Fruit fly (Drosophila melanogaster) whole organism, embryonic: Measurements from ENCODE around the gene CG12674.

Experiments used
- Adf1 ChIP-seq: fragments of 200-800 bp; sonication (Bioruptor generic); IDR thresholded peaks from 2 replicates; pipeline ENCODE4 v1.3.6; 2022; ENCODE audit warnings: missing biosample characterization, missing genetic modification characterization
- Antp ChIP-seq: fragments of 200-800 bp; sonication (Bioruptor generic); optimal IDR thresholded peaks from 3 replicates; lab custom pipeline; 2016; ENCODE audit warnings: missing biosample characterization, missing genetic modification characterization
- CG10543 ChIP-seq: fragments of 200-800 bp; sonication (Bioruptor generic); optimal IDR thresholded peaks from 3 replicates; lab custom pipeline; 2017; ENCODE audit warnings: missing biosample characterization, mild to moderate bottlenecking, missing genetic modification characterization, moderate library complexity
- CG11085 ChIP-seq: fragments of 200-800 bp; sonication (Bioruptor generic); IDR thresholded peaks from 2 replicates; pipeline ENCODE4 v1.3.6; 2022; ENCODE audit warnings: missing biosample characterization, missing genetic modification characterization
- CG11456 ChIP-seq: fragments of 200-800 bp; sonication (Bioruptor generic); IDR thresholded peaks from 3 replicates; pipeline ENCODE4 v1.3.6; 2022; ENCODE audit warnings: missing biosample characterization, missing genetic modification characterization
- CG14014 ChIP-seq: fragments of 200-800 bp; sonication (Bioruptor generic); IDR thresholded peaks from 2 replicates; pipeline ENCODE4 v1.3.6; 2022; ENCODE audit warnings: missing biosample characterization, missing genetic modification characterization
- CG14710 ChIP-seq: fragments of 200-800 bp; sonication (Bioruptor generic); optimal IDR thresholded peaks from 3 replicates; lab custom pipeline; 2019; ENCODE audit warnings: missing biosample characterization, mild to moderate bottlenecking, missing genetic modification characterization, moderate library complexity
- CG15479 ChIP-seq: fragments of 200-800 bp; sonication (Bioruptor generic); optimal IDR thresholded peaks from 3 replicates; lab custom pipeline; 2019; ENCODE audit warnings: missing biosample characterization, mild to moderate bottlenecking, missing genetic modification characterization, moderate library complexity
- CG17361 ChIP-seq: fragments of 200-800 bp; sonication (Bioruptor generic); IDR thresholded peaks from 3 replicates; pipeline ENCODE4 v1.3.6; 2022; ENCODE audit warnings: missing biosample characterization, missing genetic modification characterization
- CG18764 ChIP-seq: fragments of 200-800 bp; sonication (Bioruptor generic); optimal IDR thresholded peaks from 3 replicates; lab custom pipeline; 2016; ENCODE audit warnings: missing biosample characterization, missing genetic modification characterization
- CG2120 ChIP-seq: fragments of 200-800 bp; sonication (Bioruptor generic); optimal IDR thresholded peaks from 3 replicates; lab custom pipeline; 2016; ENCODE audit warnings: missing biosample characterization, missing genetic modification characterization
- CG2199 ChIP-seq: fragments of 200-800 bp; sonication (Bioruptor generic); IDR thresholded peaks from 3 replicates; pipeline ENCODE4 v1.3.6; 2022; ENCODE audit warnings: missing biosample characterization, missing genetic modification characterization
- CG30431 ChIP-seq: fragments of 200-800 bp; sonication (Bioruptor generic); optimal IDR thresholded peaks from 2 replicates; lab custom pipeline; 2017; ENCODE audit warnings: missing biosample characterization, missing genetic modification characterization
- CG34376 ChIP-seq: fragments of 200-800 bp; sonication (Bioruptor generic); optimal IDR thresholded peaks from 2 replicates; lab custom pipeline; 2018; ENCODE audit warnings: missing biosample characterization, mild to moderate bottlenecking, missing genetic modification characterization
- CG4282 ChIP-seq: fragments of 200-800 bp; sonication (Bioruptor generic); optimal IDR thresholded peaks from 2 replicates; lab custom pipeline; 2016; ENCODE audit warnings: missing biosample characterization, missing genetic modification characterization
- CG4360 ChIP-seq: fragments of 200-800 bp; sonication (Bioruptor generic); IDR thresholded peaks from 2 replicates; pipeline ENCODE4 v1.3.6; 2022; ENCODE audit warnings: missing biosample characterization, missing genetic modification characterization
- CG5245 ChIP-seq: fragments of 200-800 bp; sonication (Bioruptor generic); optimal IDR thresholded peaks from 3 replicates; lab custom pipeline; 2016; ENCODE audit warnings: missing biosample characterization, missing genetic modification characterization
- CG9437 ChIP-seq: fragments of 200-800 bp; sonication (Bioruptor generic); optimal IDR thresholded peaks from 2 replicates; lab custom pipeline; 2018; ENCODE audit warnings: missing biosample characterization, mild to moderate bottlenecking, missing genetic modification characterization
- CG9609 ChIP-seq: fragments of 200-800 bp; sonication (Bioruptor generic); optimal IDR thresholded peaks from 3 replicates; lab custom pipeline; 2016; ENCODE audit warnings: missing biosample characterization, missing genetic modification characterization
- CG9817 ChIP-seq: fragments of 200-800 bp; sonication (Bioruptor generic); optimal IDR thresholded peaks from 2 replicates; lab custom pipeline; 2018; ENCODE audit warnings: missing biosample characterization, mild to moderate bottlenecking, missing genetic modification characterization, moderate library complexity
- CoRest ChIP-seq: fragments of 200-800 bp; sonication (Bioruptor generic); optimal IDR thresholded peaks from 3 replicates; lab custom pipeline; 2018; ENCODE audit warnings: missing biosample characterization, mild to moderate bottlenecking, missing genetic modification characterization, moderate library complexity
- D19B ChIP-seq: fragments of 200-800 bp; sonication (Bioruptor generic); optimal IDR thresholded peaks from 2 replicates; lab custom pipeline; 2017; ENCODE audit warnings: missing biosample characterization, mild to moderate bottlenecking, missing genetic modification characterization
- Dbx ChIP-seq: fragments of 200-800 bp; sonication (Bioruptor generic); IDR thresholded peaks from 3 replicates; pipeline ENCODE4 v1.3.6; 2022; ENCODE audit warnings: missing biosample characterization, missing genetic modification characterization
- Dek ChIP-seq: fragments of 200-800 bp; sonication (Bioruptor generic); optimal IDR thresholded peaks from 3 replicates; lab custom pipeline; 2019; ENCODE audit warnings: missing biosample characterization, mild to moderate bottlenecking, missing genetic modification characterization, moderate library complexity
- Doc3 ChIP-seq: fragments of 200-800 bp; sonication (Bioruptor generic); IDR thresholded peaks from 3 replicates; pipeline ENCODE4 v1.3.6; 2022; ENCODE audit warnings: missing biosample characterization, missing genetic modification characterization; ENCODE audit not compliant: partially characterized antibody
- GATAe ChIP-seq: fragments of 200-800 bp; sonication (Bioruptor generic); conservative IDR thresholded peaks from 2 replicates; pipeline ENCODE4 v1.3.6; 2022; ENCODE audit warnings: missing biosample characterization, missing genetic modification characterization
- Hr78 ChIP-seq, 2 experiments: fragments of 200-800 bp in 1 of 2; fragments of >200 bp in 1 of 2; sonication (Bioruptor generic) in 1 of 2; optimal IDR thresholded peaks; 2 replicates each; lab custom pipeline; 2017 to 2019; ENCODE audit warnings: missing biosample characterization in 2 of 2, missing genetic modification characterization in 2 of 2, mild to moderate bottlenecking in 1 of 2, moderate library complexity in 1 of 2
- Mes4 ChIP-seq: fragments of 200-800 bp; sonication (Bioruptor generic); optimal IDR thresholded peaks from 2 replicates; lab custom pipeline; 2016; ENCODE audit warnings: missing biosample characterization, missing genetic modification characterization
- Pdp1 ChIP-seq, 2 experiments: fragments of 200-800 bp; sonication (Bioruptor generic); optimal IDR thresholded peaks; 3 replicates each; lab custom pipeline; 2016; ENCODE audit warnings: missing biosample characterization in 2 of 2, missing genetic modification characterization in 2 of 2, mild to moderate bottlenecking in 1 of 2, moderate library complexity in 1 of 2
- Sox100B ChIP-seq: fragments of 200-800 bp; sonication (Bioruptor generic); optimal IDR thresholded peaks from 3 replicates; lab custom pipeline; 2018; ENCODE audit warnings: missing biosample characterization, mild to moderate bottlenecking, missing genetic modification characterization
- chinmo ChIP-seq: fragments of 200-800 bp; sonication (Bioruptor generic); IDR thresholded peaks from 4 replicates; pipeline ENCODE4 v1.3.6; 2022; ENCODE audit warnings: missing biosample characterization, missing genetic modification characterization; ENCODE audit not compliant: partially characterized antibody
- cwo ChIP-seq: fragments of 200-800 bp; sonication (Bioruptor generic); optimal IDR thresholded peaks from 3 replicates; lab custom pipeline; 2017; ENCODE audit warnings: missing biosample characterization, missing genetic modification characterization, mild to moderate bottlenecking, moderate library complexity, missing genetic modification reagents
- exex ChIP-seq: fragments of 200-800 bp; sonication (Bioruptor generic); optimal IDR thresholded peaks from 4 replicates; lab custom pipeline; 2018; ENCODE audit warnings: missing biosample characterization, mild to moderate bottlenecking, missing genetic modification characterization, moderate library complexity
- grau ChIP-seq: fragments of 200-800 bp; optimal IDR thresholded peaks from 3 replicates; lab custom pipeline; 2019; ENCODE audit warnings: missing biosample characterization, mild to moderate bottlenecking, missing genetic modification characterization, moderate library complexity
- grn ChIP-seq: fragments of 200-800 bp; sonication (Bioruptor generic); optimal IDR thresholded peaks from 3 replicates; lab custom pipeline; 2017; ENCODE audit warnings: missing biosample characterization, missing genetic modification characterization
- mam ChIP-seq: fragments of 200-800 bp; sonication (Bioruptor generic); optimal IDR thresholded peaks from 3 replicates; lab custom pipeline; 2016; ENCODE audit warnings: missing biosample characterization, missing genetic modification characterization
- mirr ChIP-seq: fragments of 200-800 bp; sonication (Bioruptor generic); optimal IDR thresholded peaks from 3 replicates; lab custom pipeline; 2018; ENCODE audit warnings: missing biosample characterization, mild to moderate bottlenecking, missing genetic modification characterization
- nom ChIP-seq: fragments of 200-800 bp; sonication (Bioruptor generic); optimal IDR thresholded peaks from 2 replicates; lab custom pipeline; 2017; ENCODE audit warnings: missing biosample characterization, missing genetic modification characterization, mild to moderate bottlenecking, moderate library complexity, missing genetic modification reagents
- onecut ChIP-seq: fragments of 200-800 bp; sonication (Bioruptor generic); IDR thresholded peaks from 2 replicates; pipeline ENCODE4 v1.3.6; 2022; ENCODE audit warnings: missing biosample characterization, missing genetic modification characterization
- org-1 ChIP-seq: fragments of 200-800 bp; sonication (Bioruptor generic); optimal IDR thresholded peaks from 2 replicates; lab custom pipeline; 2017; ENCODE audit warnings: missing biosample characterization, missing genetic modification characterization
- phol ChIP-seq: fragments of 200-800 bp; sonication (Bioruptor generic); optimal IDR thresholded peaks from 3 replicates; lab custom pipeline; 2018; ENCODE audit warnings: missing biosample characterization, mild to moderate bottlenecking, missing genetic modification characterization, moderate library complexity
- pnt ChIP-seq: fragments of 200-800 bp; sonication (Bioruptor generic); optimal IDR thresholded peaks from 3 replicates; lab custom pipeline; 2016; ENCODE audit warnings: missing biosample characterization, missing genetic modification characterization
- ro ChIP-seq: fragments of 200-800 bp; sonication (Bioruptor generic); IDR thresholded peaks from 2 replicates; pipeline ENCODE4 v1.3.6; 2022; ENCODE audit warnings: missing biosample characterization, missing genetic modification characterization
- sens ChIP-seq: fragments of 200-800 bp; sonication (Bioruptor generic); peaks from one replicate; lab custom pipeline; 2016; ENCODE audit warnings: missing biosample characterization, missing genetic modification characterization
- sug ChIP-seq: fragments of 200-800 bp; optimal IDR thresholded peaks from 2 replicates; lab custom pipeline; 2019; ENCODE audit warnings: missing biosample characterization, mild to moderate bottlenecking, missing genetic modification characterization, moderate library complexity
- tna ChIP-seq: fragments of 200-800 bp; sonication (Bioruptor generic); IDR thresholded peaks from 2 replicates; pipeline ENCODE4 v1.3.6; 2022; ENCODE audit warnings: missing biosample characterization, missing genetic modification characterization; ENCODE audit not compliant: partially characterized antibody
- unpg ChIP-seq: fragments of 200-800 bp; sonication (Bioruptor generic); optimal IDR thresholded peaks from 3 replicates; lab custom pipeline; 2018; ENCODE audit warnings: missing biosample characterization, mild to moderate bottlenecking, missing genetic modification characterization, moderate library complexity

Gene CG12674

DNA sequence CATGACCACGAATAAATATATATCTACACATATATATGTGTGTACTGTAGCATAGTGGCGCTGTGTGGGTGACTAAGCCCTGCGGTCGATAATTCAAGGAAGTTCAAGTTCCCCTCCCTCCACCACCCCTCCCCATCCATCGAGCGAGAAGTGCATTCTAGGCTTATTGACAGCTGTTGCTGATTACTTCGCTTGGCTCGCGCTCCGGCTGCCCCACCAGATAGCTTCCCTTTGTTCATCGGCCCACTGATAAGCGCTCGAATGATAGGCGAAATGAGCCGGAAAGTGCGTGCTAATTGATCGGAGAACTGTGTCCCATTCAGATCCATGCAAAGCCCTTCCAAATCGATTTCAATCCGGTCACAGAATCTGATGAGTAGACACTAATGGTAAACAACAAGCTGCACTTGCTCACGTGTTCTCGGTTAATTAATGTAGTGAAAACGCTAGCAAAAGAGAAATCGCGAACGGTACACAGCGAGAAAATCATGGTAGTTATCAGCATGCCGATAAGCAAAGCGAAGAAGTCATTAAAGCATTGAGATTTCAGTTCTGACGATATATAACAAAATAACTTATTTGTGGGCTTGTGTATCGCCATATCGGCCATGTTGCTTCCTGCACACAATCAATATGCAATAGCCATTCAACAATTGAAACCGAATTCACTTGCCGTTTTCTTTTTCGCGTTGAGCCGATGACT is 41.3 kb upstream of the CG12674 start (continued):
- TF ChIP-seq CG18764 (GFP tag; lab: Kevin White, UChicago) (no peak), sug (tag; lab: Kevin White, UChicago) (peak; percentile 9), phol (tag; lab: Kevin White, UChicago) (peak; percentile 13), Hr78 (GFP tag; optimal IDR thresholded peaks at IDR 0.05; lab: Kevin White, UChicago) (peak in 1 of 2 experiments; percentile 76), CG15479 (GFP tag; lab: Kevin White, UChicago) (peak; percentile 41), unpg (peak; percentile 3), CG17361 (GFP tag; lab: Robert Waterston, UW) (0 out of 3 replicates have a peak, but pooled peaks have one; percentile 19), cwo (GFP tag; lab: Kevin White, UChicago) (peak; percentile 25), pnt (peak; percentile 2), sens (GFP tag; lab: Kevin White, UChicago) (peak; percentile 67), onecut (GFP tag; lab: Robert Waterston, UW) (peak; percentile 70), Pdp1 (GFP tag; optimal IDR thresholded peaks at IDR 0.05; lab: Kevin White, UChicago) (peak in 1 of 2 experiments; percentile 23), nom (GFP tag; lab: Kevin White, UChicago) (peak; percentile 10), chinmo (peak; percentile 90; the same call in 2 of the 4 replicates), exex (tag; lab: Kevin White, UChicago) (peak; percentile 73)
- TF ChIP-seq, all 482 proteins: peak for 25

DNA sequence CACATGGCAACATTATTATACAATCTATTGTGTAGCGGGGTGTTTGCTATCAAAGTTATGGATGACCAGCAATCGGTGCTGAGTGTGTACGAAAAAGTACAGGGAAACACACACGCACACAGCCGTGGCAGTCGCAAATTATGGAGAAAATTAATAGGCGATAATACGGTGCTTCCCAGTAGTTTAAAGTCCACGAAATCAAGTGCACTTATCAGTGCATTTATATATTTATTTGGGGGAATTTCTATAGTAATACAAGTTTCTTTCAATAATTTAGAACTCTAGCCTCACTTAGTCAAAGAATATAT is 40.8 kb upstream of the CG12674 start:
- TF ChIP-seq CG2120 (peak; percentile 13), grau (tag; lab: Kevin White, UChicago) (peak; percentile 51), tna (GFP tag; lab: Robert Waterston, UW) (no peak), Dbx (GFP tag; lab: Robert Waterston, UW) (0 out of 3 replicates have a peak, but pooled peaks have one; percentile 28), Doc3 (GFP tag; lab: Robert Waterston, UW) (no peak), CoRest (tag; lab: Kevin White, UChicago) (no peak), mirr (GFP tag; lab: Kevin White, UChicago) (peak; percentile 28), Dek (no peak), CG9437 (GFP tag; lab: Kevin White, UChicago) (no peak), CG4360 (GFP tag; lab: Robert Waterston, UW) (no peak), Pdp1 (GFP tag; optimal IDR thresholded peaks at IDR 0.05; lab: Kevin White, UChicago) (peak in 1 of 2 experiments; percentile 98)

DNA sequence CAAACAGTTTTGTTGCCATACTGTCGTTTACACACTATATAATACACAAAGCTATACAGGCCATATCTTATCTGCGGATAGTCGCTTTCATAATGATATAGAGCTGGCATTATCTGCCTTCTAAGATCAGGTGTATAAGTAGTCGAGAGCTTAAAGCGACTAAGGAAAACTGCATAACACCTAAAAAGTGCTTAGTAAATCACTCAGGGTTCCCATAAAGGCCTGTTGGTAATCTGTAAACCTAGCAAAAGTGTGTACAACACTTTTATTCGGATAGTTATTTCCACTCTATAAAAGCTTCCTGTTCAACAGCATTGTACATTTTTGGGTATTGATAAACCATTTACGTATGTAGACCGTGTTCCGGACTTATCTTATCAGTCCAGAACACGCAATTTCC is 40.3 kb upstream of the CG12674 start:
- TF ChIP-seq CG14710 (tag; lab: Kevin White, UChicago) (no peak), Sox100B (GFP tag; lab: Kevin White, UChicago) (no peak), CG10543 (GFP tag; lab: Kevin White, UChicago) (peak; percentile 15), CG5245 (GFP tag; lab: Kevin White, UChicago) (no peak), Antp (GFP tag; lab: Kevin White, UChicago) (no peak), CG9609 (GFP tag; lab: Kevin White, UChicago) (no peak), CG34376 (GFP tag; lab: Kevin White, UChicago) (peak; percentile 74), GATAe (GFP tag; lab: Robert Waterston, UW) (no peak), D19B (GFP tag; lab: Kevin White, UChicago) (no peak), CG4282 (GFP tag; lab: Kevin White, UChicago) (no peak), grn (peak; percentile 49), exex (tag; lab: Kevin White, UChicago) (peak; percentile 84), Mes4 (GFP tag; lab: Kevin White, UChicago) (no peak), CG14014 (GFP tag; lab: Robert Waterston, UW) (no peak), CG2199 (GFP tag; lab: Robert Waterston, UW) (no peak), CG11456 (no peak), grau (tag; lab: Kevin White, UChicago) (no peak), CG30431 (GFP tag; lab: Kevin White, UChicago) (no peak), CG11085 (GFP tag; lab: Robert Waterston, UW) (no peak), Adf1 (GFP tag; lab: Robert Waterston, UW) (no peak), org-1 (GFP tag; lab: Kevin White, UChicago) (no peak), mirr (GFP tag; lab: Kevin White, UChicago) (peak; percentile 86), mam (GFP tag; lab: Kevin White, UChicago) (no peak), CG9817 (no peak), ro (GFP tag; lab: Robert Waterston, UW) (no peak)
